Fruit fly (Drosophila melanogaster) whole organism, embryonic: ENCODE data around the gene CG8135.

Experiments
- Atf-2 ChIP-seq: fragments of 200-800 bp; sonication (Bioruptor generic); optimal IDR thresholded peaks from 2 replicates; lab custom pipeline; 2016; ENCODE audit warnings: missing biosample characterization, missing genetic modification characterization
- BEAF-32 ChIP-seq: fragments of 200-800 bp; sonication (Bioruptor generic); optimal IDR thresholded peaks from 3 replicates; lab custom pipeline; 2017; ENCODE audit warnings: missing biosample characterization, missing genetic modification characterization, mild to moderate bottlenecking, moderate library complexity, missing genetic modification reagents
- Bdp1 ChIP-seq: fragments of 200-800 bp; sonication (Bioruptor generic); optimal IDR thresholded peaks from 3 replicates; lab custom pipeline; 2016; ENCODE audit warnings: missing biosample characterization, missing genetic modification characterization
- Bgb ChIP-seq: fragments of 200-800 bp; sonication (Bioruptor generic); IDR thresholded peaks from 2 replicates; pipeline ENCODE4 v1.3.6; 2022; ENCODE audit warnings: missing biosample characterization, missing genetic modification characterization; ENCODE audit not compliant: partially characterized antibody
- BtbVII ChIP-seq: fragments of 200-800 bp; sonication (Bioruptor generic); optimal IDR thresholded peaks from 3 replicates; lab custom pipeline; 2017; ENCODE audit warnings: missing biosample characterization, mild to moderate bottlenecking, missing genetic modification characterization
- C15 ChIP-seq: fragments of 200-800 bp; sonication (Bioruptor generic); IDR thresholded peaks from 3 replicates; pipeline ENCODE4 v1.3.6; 2022; ENCODE audit warnings: missing biosample characterization, missing genetic modification characterization
- CG10267 ChIP-seq: fragments of 200-800 bp; sonication (Bioruptor generic); optimal IDR thresholded peaks from 2 replicates; lab custom pipeline; 2018; ENCODE audit warnings: missing biosample characterization, mild to moderate bottlenecking, missing genetic modification characterization, moderate library complexity
- CG10431 ChIP-seq: fragments of 200-800 bp; sonication (Bioruptor generic); optimal IDR thresholded peaks from 3 replicates; lab custom pipeline; 2018; ENCODE audit warnings: missing biosample characterization, mild to moderate bottlenecking, missing genetic modification characterization
- CG10959 ChIP-seq: fragments of 200-800 bp; sonication (Bioruptor generic); IDR thresholded peaks from 2 replicates; pipeline ENCODE4 v1.3.6; 2022; ENCODE audit warnings: missing biosample characterization, missing genetic modification characterization
- CG11398 ChIP-seq: fragments of 200-800 bp; sonication (Bioruptor generic); optimal IDR thresholded peaks from 2 replicates; lab custom pipeline; 2016; ENCODE audit warnings: missing biosample characterization, missing genetic modification characterization
- CG11695 ChIP-seq: fragments of 200-800 bp; sonication (Bioruptor generic); IDR thresholded peaks from 3 replicates; pipeline ENCODE4 v1.3.6; 2022; ENCODE audit warnings: missing biosample characterization, missing genetic modification characterization
- CG12659 ChIP-seq: fragments of 200-800 bp; sonication (Bioruptor generic); optimal IDR thresholded peaks from 3 replicates; lab custom pipeline; 2017; ENCODE audit warnings: mild to moderate bottlenecking, missing biosample characterization, missing genetic modification reagents, missing genetic modification characterization
- CG12942 ChIP-seq: fragments of 200-800 bp; sonication (Bioruptor generic); optimal IDR thresholded peaks from 3 replicates; lab custom pipeline; 2016; ENCODE audit warnings: missing biosample characterization, missing genetic modification characterization
- CG14050 ChIP-seq: fragments of 200-800 bp; sonication (Bioruptor generic); IDR thresholded peaks from 3 replicates; pipeline ENCODE4 v1.3.6; 2022; ENCODE audit warnings: missing biosample characterization, missing genetic modification characterization
- CG14710 ChIP-seq: fragments of 200-800 bp; sonication (Bioruptor generic); optimal IDR thresholded peaks from 3 replicates; lab custom pipeline; 2019; ENCODE audit warnings: missing biosample characterization, mild to moderate bottlenecking, missing genetic modification characterization, moderate library complexity
- CG15601 ChIP-seq: fragments of 200-800 bp; sonication (Bioruptor generic); optimal IDR thresholded peaks from 3 replicates; lab custom pipeline; 2019; ENCODE audit warnings: missing biosample characterization, mild to moderate bottlenecking, missing genetic modification characterization, moderate library complexity
- CG2889 ChIP-seq: fragments of 200-800 bp; sonication (Bioruptor generic); IDR thresholded peaks from 3 replicates; pipeline ENCODE4 v1.3.6; 2022; ENCODE audit warnings: missing biosample characterization, missing genetic modification characterization
- CG4328 ChIP-seq: fragments of 200-800 bp; sonication (Bioruptor generic); optimal IDR thresholded peaks from 3 replicates; lab custom pipeline; 2017; ENCODE audit warnings: missing biosample characterization, missing genetic modification reagents, missing genetic modification characterization
- CG5180 ChIP-seq: fragments of 200-800 bp; sonication (Bioruptor generic); optimal IDR thresholded peaks from 3 replicates; lab custom pipeline; 2017; ENCODE audit warnings: missing biosample characterization, missing genetic modification characterization, mild to moderate bottlenecking, moderate library complexity, missing genetic modification reagents
- CG7271 ChIP-seq: fragments of 200-800 bp; sonication (Bioruptor generic); optimal IDR thresholded peaks from 2 replicates; lab custom pipeline; 2018; ENCODE audit warnings: missing biosample characterization, mild to moderate bottlenecking, missing genetic modification characterization, moderate library complexity
- CG7745 ChIP-seq: fragments of 200-800 bp; sonication (Bioruptor generic); optimal IDR thresholded peaks from 2 replicates; lab custom pipeline; 2018; ENCODE audit warnings: missing biosample characterization, mild to moderate bottlenecking, missing genetic modification characterization, moderate library complexity
- CG7839 ChIP-seq: fragments of 200-800 bp; sonication (Bioruptor generic); optimal IDR thresholded peaks from 3 replicates; lab custom pipeline; 2018; ENCODE audit warnings: missing biosample characterization, mild to moderate bottlenecking, missing genetic modification characterization, moderate library complexity
- CG8924 ChIP-seq: fragments of 200-800 bp; optimal IDR thresholded peaks from 3 replicates; lab custom pipeline; 2019; ENCODE audit warnings: missing biosample characterization, mild to moderate bottlenecking, missing genetic modification characterization, moderate library complexity
- CG9437 ChIP-seq: fragments of 200-800 bp; sonication (Bioruptor generic); optimal IDR thresholded peaks from 2 replicates; lab custom pipeline; 2018; ENCODE audit warnings: missing biosample characterization, mild to moderate bottlenecking, missing genetic modification characterization
- CrebB ChIP-seq: fragments of 200-800 bp; sonication (Bioruptor generic); optimal IDR thresholded peaks from 3 replicates; lab custom pipeline; 2018; ENCODE audit warnings: missing biosample characterization, mild to moderate bottlenecking, missing genetic modification characterization
- Deaf1 ChIP-seq: fragments of 200-800 bp; optimal IDR thresholded peaks from 3 replicates; lab custom pipeline; 2019; ENCODE audit warnings: missing biosample characterization, mild to moderate bottlenecking, missing genetic modification characterization, moderate library complexity
- GATAe ChIP-seq: fragments of 200-800 bp; sonication (Bioruptor generic); conservative IDR thresholded peaks from 2 replicates; pipeline ENCODE4 v1.3.6; 2022; ENCODE audit warnings: missing biosample characterization, missing genetic modification characterization
- MTF-1 ChIP-seq: fragments of 200-800 bp; sonication (Bioruptor generic); optimal IDR thresholded peaks from 2 replicates; lab custom pipeline; 2018; ENCODE audit warnings: missing biosample characterization, mild to moderate bottlenecking, missing genetic modification characterization, borderline replicate concordance
- Six4 ChIP-seq: fragments of 200-800 bp; sonication (Bioruptor generic); optimal IDR thresholded peaks from 2 replicates; lab custom pipeline; 2016; ENCODE audit warnings: missing biosample characterization, missing genetic modification characterization
- Stat92E ChIP-seq, 3 experiments: fragments of >200 bp in 2 of 3; fragments of 200-800 bp in 1 of 3; sonication (Bioruptor generic) in 1 of 3; optimal IDR thresholded peaks; 2 replicates each; lab custom pipeline; 2017 to 2019; ENCODE audit warnings: missing biosample characterization in 3 of 3, missing genetic modification characterization in 3 of 3, mild to moderate bottlenecking in 1 of 3, moderate library complexity in 1 of 3
- ara ChIP-seq: fragments of 200-800 bp; sonication (Bioruptor generic); IDR thresholded peaks from 2 replicates; pipeline ENCODE4 v1.3.6; 2022; ENCODE audit warnings: missing biosample characterization, missing genetic modification characterization
- dysf ChIP-seq: fragments of 200-800 bp; sonication (Bioruptor generic); IDR thresholded peaks from 3 replicates; pipeline ENCODE4 v1.3.6; 2022; ENCODE audit warnings: missing biosample characterization, missing genetic modification characterization
- insv ChIP-seq, 2 experiments: fragments of 200-800 bp; sonication (Bioruptor generic); optimal IDR thresholded peaks; 3 replicates each; lab custom pipeline; 2016 to 2018; ENCODE audit warnings: missing biosample characterization in 2 of 2, missing genetic modification characterization in 2 of 2
- kay ChIP-seq: fragments of 200-800 bp; sonication (Bioruptor generic); optimal IDR thresholded peaks from 2 replicates; lab custom pipeline; 2016; ENCODE audit warnings: missing biosample characterization, missing genetic modification characterization
- onecut ChIP-seq: fragments of 200-800 bp; sonication (Bioruptor generic); IDR thresholded peaks from 2 replicates; pipeline ENCODE4 v1.3.6; 2022; ENCODE audit warnings: missing biosample characterization, missing genetic modification characterization
- p53 ChIP-seq: fragments of 200-800 bp; sonication (Bioruptor generic); optimal IDR thresholded peaks from 2 replicates; lab custom pipeline; 2016; ENCODE audit warnings: missing biosample characterization, missing genetic modification characterization
- rib ChIP-seq: fragments of 200-800 bp; sonication (Bioruptor generic); IDR thresholded peaks from 2 replicates; pipeline ENCODE4 v1.3.6; 2022; ENCODE audit warnings: missing biosample characterization, missing genetic modification characterization
- scrt ChIP-seq: fragments of 200-800 bp; sonication (Bioruptor generic); optimal IDR thresholded peaks from 2 replicates; lab custom pipeline; 2018; ENCODE audit warnings: missing biosample characterization, mild to moderate bottlenecking, missing genetic modification characterization, moderate library complexity
- sd ChIP-seq: fragments of 200-800 bp; sonication (Bioruptor generic); optimal IDR thresholded peaks from 3 replicates; lab custom pipeline; 2018; ENCODE audit warnings: missing biosample characterization, mild to moderate bottlenecking, missing genetic modification characterization, moderate library complexity
- sens ChIP-seq: fragments of 200-800 bp; sonication (Bioruptor generic); peaks from one replicate; lab custom pipeline; 2016; ENCODE audit warnings: missing biosample characterization, missing genetic modification characterization
- sna ChIP-seq: fragments of 200-800 bp; sonication (Bioruptor generic); IDR thresholded peaks from 2 replicates; pipeline ENCODE4 v1.3.6; 2022; ENCODE audit warnings: missing biosample characterization, missing genetic modification characterization; ENCODE audit not compliant: partially characterized antibody
- sqz ChIP-seq: fragments of 200-800 bp; sonication (Bioruptor generic); optimal IDR thresholded peaks from 3 replicates; lab custom pipeline; 2018; ENCODE audit warnings: missing biosample characterization, mild to moderate bottlenecking, missing genetic modification characterization
- sr ChIP-seq: fragments of 200-800 bp; sonication (Bioruptor generic); IDR thresholded peaks from 3 replicates; pipeline ENCODE4 v1.3.6; 2022; ENCODE audit warnings: missing biosample characterization, missing genetic modification characterization
- tx ChIP-seq: fragments of 200-800 bp; sonication (Bioruptor generic); optimal IDR thresholded peaks from 2 replicates; lab custom pipeline; 2016; ENCODE audit warnings: missing biosample characterization, missing genetic modification characterization
- unc-4 ChIP-seq: fragments of 200-800 bp; sonication (Bioruptor generic); IDR thresholded peaks from 2 replicates; pipeline ENCODE4 v1.3.6; 2022; ENCODE audit warnings: missing biosample characterization, missing genetic modification characterization; ENCODE audit not compliant: partially characterized antibody

The CG8135 gene

dm6 chr3R:9411928-9412640 is 7.9 kb downstream of the CG8135 start, which contains the start of the genes Task7 and alpha-Man-IIa (continued):
- TF ChIP-seq tx (GFP tag; lab: Kevin White, UChicago) (no peak), unc-4 (GFP tag; lab: Robert Waterston, UW) (peak; percentile 49; the same call in 1 of the 2 replicates), Stat92E (GFP tag; optimal IDR thresholded peaks at IDR 0.05; lab: Kevin White, UChicago) (no peak), CG12659 (peak; percentile 12), sqz (GFP tag; lab: Kevin White, UChicago) (peak; percentile 71), GATAe (GFP tag; lab: Robert Waterston, UW) (no peak), sens (GFP tag; lab: Kevin White, UChicago) (peak; percentile 83), BEAF-32 (GFP tag; lab: Kevin White, UChicago) (peak; percentile 46), CG10431 (no peak), Bgb (0 out of 2 replicates have a peak, but pooled peaks have one; percentile 31), CG7271 (tag; lab: Kevin White, UChicago) (no peak), CG5180 (GFP tag; lab: Kevin White, UChicago) (peak; percentile 46), CG14710 (tag; lab: Kevin White, UChicago) (peak; percentile 35), CG10267 (tag; lab: Kevin White, UChicago) (peak; percentile 42), dysf (GFP tag; lab: Robert Waterston, UW) (no peak)

dm6 chr3R:9416951-9417350 is 12.8 kb downstream of the CG8135 start:
- TF ChIP-seq ara (GFP tag; lab: Robert Waterston, UW) (no peak), CG9437 (GFP tag; lab: Kevin White, UChicago) (peak; percentile 56)

DNA sequence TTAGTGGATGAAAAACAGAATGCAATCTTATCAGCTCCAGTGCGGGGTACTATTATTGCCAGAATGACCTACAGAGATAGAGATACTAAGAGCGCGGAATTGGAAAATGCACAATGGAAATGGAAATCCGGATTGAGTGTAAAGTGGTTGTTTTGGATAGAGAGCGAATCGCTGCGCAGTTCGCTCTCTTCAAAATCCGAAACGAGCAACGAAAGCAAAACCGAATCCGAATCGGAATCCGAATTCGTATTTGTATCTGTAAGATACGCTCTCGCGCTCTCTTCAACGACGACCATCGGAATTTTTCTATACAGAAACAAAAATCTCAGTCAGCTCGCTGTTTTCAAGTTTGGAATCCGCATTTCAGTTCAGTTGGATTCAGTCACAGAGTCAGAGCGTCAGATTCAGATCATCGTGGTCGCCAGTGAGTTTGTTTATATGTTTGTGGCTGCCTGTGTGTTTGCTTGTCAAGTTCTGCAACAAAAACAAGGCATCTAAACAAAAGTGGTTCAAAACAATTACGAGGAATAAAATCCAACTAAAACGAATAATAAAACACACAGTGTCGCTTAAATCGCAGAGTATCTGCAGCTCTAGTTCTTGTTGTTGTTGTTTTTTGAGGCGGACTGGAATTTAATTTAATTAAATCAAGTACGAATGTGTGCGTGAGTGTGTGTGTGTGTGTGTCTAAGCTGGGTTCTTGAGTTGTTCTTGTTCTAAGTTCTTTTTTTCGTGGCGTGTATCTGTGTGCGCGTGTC is 13.6 kb downstream of the CG8135 start, which contains the start of gene ps:
TSS of gene ps (plus strand) at position 364 of the 758 bp plus-strand sequence.
- TF ChIP-seq CG11398 (GFP tag; lab: Kevin White, UChicago) (no peak), CG7745 (no peak), C15 (GFP tag; lab: Robert Waterston, UW) (no peak), Bdp1 (GFP tag; lab: Kevin White, UChicago) (no peak), p53 (GFP tag; lab: Kevin White, UChicago) (no peak), rib (GFP tag; lab: Robert Waterston, UW) (no peak), sr (GFP tag; lab: Robert Waterston, UW) (no peak), MTF-1 (GFP tag; lab: Kevin White, UChicago) (no peak), BtbVII (peak; percentile 43), CG10959 (GFP tag; lab: Robert Waterston, UW) (no peak), insv (GFP tag; optimal IDR thresholded peaks at IDR 0.05; lab: Kevin White, UChicago) (peak in 1 of 2 experiments; percentile 78), CG12942 (GFP tag; lab: Kevin White, UChicago) (no peak), CG2889 (GFP tag; lab: Robert Waterston, UW) (no peak), CG15601 (peak; percentile 1), scrt (GFP tag; lab: Kevin White, UChicago) (peak; percentile 44), sd (tag; lab: Kevin White, UChicago) (peak; percentile 99), Deaf1 (tag; lab: Kevin White, UChicago) (peak; percentile 97), CG8924 (tag; lab: Kevin White, UChicago) (peak; percentile 61), CrebB (peak; percentile 29), sna (GFP tag; lab: Robert Waterston, UW) (no peak), CG4328 (GFP tag; lab: Kevin White, UChicago) (peak; percentile 5), CG14050 (GFP tag; lab: Robert Waterston, UW) (no peak), Six4 (GFP tag; lab: Kevin White, UChicago) (no peak), CG11695 (GFP tag; lab: Robert Waterston, UW) (no peak), onecut (GFP tag; lab: Robert Waterston, UW) (0 out of 2 replicates have a peak, but pooled peaks have one; percentile 28), Atf-2 (no peak), CG7839 (tag; lab: Kevin White, UChicago) (no peak), kay (no peak)
